Worm (Caenorhabditis elegans) whole organism, mixed stage, embryonic: ENCODE results near the gene Y23B4A.1.

Source experiments
- M03D4.4 ChIP-seq: sonication (generic microtip); optimal IDR thresholded peaks from 2 replicates; lab custom pipeline; 2017; ENCODE audit warnings: mild to moderate bottlenecking, missing genetic modification characterization, missing compliant biosample characterization
- bed-3 ChIP-seq: fragments of 200-800 bp; sonication (Bioruptor generic); optimal IDR thresholded peaks from 3 replicates; lab custom pipeline; 2018; ENCODE audit warnings: mild to moderate bottlenecking, missing genetic modification characterization, moderate library complexity, missing compliant biosample characterization
- blmp-1 ChIP-seq: fragments of 150-350 bp; optimal IDR thresholded peaks from 2 replicates; lab custom pipeline; 2014; ENCODE audit warnings: missing biosample characterization, missing genetic modification characterization
- ceh-39 ChIP-seq: fragments of 150-350 bp; optimal IDR thresholded peaks from 2 replicates; lab custom pipeline; 2014; ENCODE audit warnings: missing biosample characterization, missing genetic modification characterization
- ceh-43 ChIP-seq: fragments of 200-800 bp; sonication (Bioruptor generic); optimal IDR thresholded peaks from 2 replicates; lab custom pipeline; 2018; ENCODE audit warnings: mild to moderate bottlenecking, missing genetic modification characterization, moderate library complexity, missing compliant biosample characterization
- ceh-83 ChIP-seq: fragments of 200-800 bp; sonication (Bioruptor generic); optimal IDR thresholded peaks from 2 replicates; lab custom pipeline; 2018; ENCODE audit warnings: mild to moderate bottlenecking, missing genetic modification characterization, missing compliant biosample characterization
- ces-1 ChIP-seq: fragments of 150-350 bp; optimal IDR thresholded peaks from 2 replicates; lab custom pipeline; 2014; ENCODE audit warnings: missing biosample characterization, missing genetic modification reagents, missing genetic modification characterization
- drap-1 ChIP-seq: fragments of 200-800 bp; sonication (Bioruptor generic); optimal IDR thresholded peaks from 3 replicates; lab custom pipeline; 2018; ENCODE audit warnings: mild to moderate bottlenecking, missing genetic modification characterization, missing compliant biosample characterization
- elt-1 ChIP-seq: sonication (generic microtip); optimal IDR thresholded peaks from 2 replicates; lab custom pipeline; 2017; ENCODE audit warnings: missing genetic modification characterization, mild to moderate bottlenecking, missing compliant biosample characterization, antibody characterized with exemption, moderate library complexity, borderline replicate concordance; ENCODE audit not compliant: insufficient read depth
- elt-3 ChIP-seq: fragments of 150-350 bp; optimal IDR thresholded peaks from 2 replicates; lab custom pipeline; 2014; ENCODE audit warnings: missing biosample characterization, missing genetic modification characterization
- hlh-1 ChIP-seq: fragments of 150-350 bp; optimal IDR thresholded peaks from 2 replicates; lab custom pipeline; 2014; ENCODE audit warnings: missing biosample characterization, missing genetic modification reagents, missing genetic modification characterization
- lin-13 ChIP-seq: fragments of 150-350 bp; optimal IDR thresholded peaks from 2 replicates; lab custom pipeline; 2014; ENCODE audit warnings: missing biosample characterization, missing genetic modification characterization
- lin-32 ChIP-seq: fragments of 200-800 bp; sonication (Bioruptor generic); optimal IDR thresholded peaks from 2 replicates; lab custom pipeline; 2018; ENCODE audit warnings: mild to moderate bottlenecking, missing genetic modification characterization, missing compliant biosample characterization
- lsy-2 ChIP-seq: fragments of 150-350 bp; optimal IDR thresholded peaks from 2 replicates; lab custom pipeline; 2014; ENCODE audit warnings: missing biosample characterization, missing genetic modification characterization
- mab-5 ChIP-seq: fragments of 150-350 bp; optimal IDR thresholded peaks from 2 replicates; lab custom pipeline; 2014; ENCODE audit warnings: missing biosample characterization, missing genetic modification characterization
- mep-1 ChIP-seq: fragments of 150-350 bp; optimal IDR thresholded peaks from 2 replicates; lab custom pipeline; 2017; ENCODE audit warnings: missing biosample characterization, missing genetic modification reagents, missing genetic modification characterization, inconsistent platforms
- mls-2 ChIP-seq: sonication (generic microtip); optimal IDR thresholded peaks from 2 replicates; lab custom pipeline; 2016; ENCODE audit warnings: mild to moderate bottlenecking, missing genetic modification characterization, moderate library complexity, missing compliant biosample characterization
- nhr-12 ChIP-seq: fragments of 150-350 bp; optimal IDR thresholded peaks from 2 replicates; lab custom pipeline; 2014; ENCODE audit warnings: missing biosample characterization, missing genetic modification characterization
- nhr-2 ChIP-seq: fragments of 150-350 bp; optimal IDR thresholded peaks from 2 replicates; lab custom pipeline; 2014; ENCODE audit warnings: missing biosample characterization, missing genetic modification characterization
- nhr-237 ChIP-seq: fragments of 150-350 bp; optimal IDR thresholded peaks from 2 replicates; lab custom pipeline; 2014; ENCODE audit warnings: missing biosample characterization, missing genetic modification characterization
- nhr-28 ChIP-seq: fragments of 150-350 bp; optimal IDR thresholded peaks from 2 replicates; lab custom pipeline; 2014; ENCODE audit warnings: missing biosample characterization, missing genetic modification characterization
- nhr-76 ChIP-seq: sonication (generic microtip); optimal IDR thresholded peaks from 2 replicates; lab custom pipeline; 2017; ENCODE audit warnings: missing biosample characterization, missing genetic modification characterization
- pha-4 ChIP-seq: fragments of 150-350 bp; optimal IDR thresholded peaks from 2 replicates; lab custom pipeline; 2018; ENCODE audit warnings: missing biosample characterization, missing genetic modification reagents, missing genetic modification characterization
- sem-2 ChIP-seq: fragments of 200-800 bp; sonication (Bioruptor generic); optimal IDR thresholded peaks from 2 replicates; lab custom pipeline; 2018; ENCODE audit warnings: mild to moderate bottlenecking, missing genetic modification characterization, missing compliant biosample characterization
- snpc-4 ChIP-seq: fragments of 150-350 bp; optimal IDR thresholded peaks from 2 replicates; lab custom pipeline; 2014; ENCODE audit warnings: missing biosample characterization, missing genetic modification characterization
- sptf-1 ChIP-seq: sonication (generic microtip); optimal IDR thresholded peaks from 2 replicates; lab custom pipeline; 2017; ENCODE audit warnings: mild to moderate bottlenecking, missing genetic modification characterization, moderate library complexity, missing compliant biosample characterization
- tbx-8 ChIP-seq: fragments of 200-800 bp; sonication (Bioruptor generic); optimal IDR thresholded peaks from 2 replicates; lab custom pipeline; 2018; ENCODE audit warnings: mild to moderate bottlenecking, missing genetic modification characterization, moderate library complexity, missing compliant biosample characterization
- unc-120 ChIP-seq: sonication (generic microtip); optimal IDR thresholded peaks from 2 replicates; lab custom pipeline; 2017; ENCODE audit warnings: missing genetic modification characterization, missing compliant biosample characterization; ENCODE audit not compliant: poor library complexity, severe bottlenecking
- unc-39 ChIP-seq: fragments of 150-350 bp; optimal IDR thresholded peaks from 2 replicates; lab custom pipeline; 2014; ENCODE audit warnings: missing biosample characterization, missing genetic modification characterization
- zip-8 ChIP-seq: fragments of 150-350 bp; optimal IDR thresholded peaks from 2 replicates; lab custom pipeline; 2014; ENCODE audit warnings: missing biosample characterization, missing genetic modification characterization
- ztf-11 ChIP-seq: fragments of 150-350 bp; optimal IDR thresholded peaks from 2 replicates; lab custom pipeline; 2014; ENCODE audit warnings: missing biosample characterization, missing genetic modification characterization

Gene Y23B4A.1

DNA sequence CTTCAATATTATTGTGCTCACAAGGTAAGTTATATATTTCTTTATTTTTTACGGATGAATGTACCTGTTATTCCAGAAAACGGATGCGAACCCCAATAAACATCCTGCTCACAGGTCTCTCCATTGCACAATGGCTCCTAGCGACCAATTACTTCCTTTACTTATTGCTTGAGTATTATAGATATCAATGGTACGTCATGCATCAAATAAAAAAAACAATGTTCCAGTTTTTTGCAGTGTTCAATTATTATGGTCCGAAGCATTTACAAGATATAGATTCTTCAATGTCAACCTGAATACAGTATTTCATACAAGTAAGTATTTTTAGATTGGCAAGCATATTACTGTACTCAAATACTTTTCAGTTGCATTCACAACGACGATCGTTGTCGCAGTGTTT, 15.7 kb upstream of the Y23B4A.1 start:
- TF ChIP-seq nhr-12 (tag; lab: Kevin White, UChicago) (no peak), sptf-1 (no peak), ceh-83 (GFP tag; lab: Kevin White, UChicago) (no peak), unc-120 (tag; lab: Kevin White, UChicago) (no peak), lin-13 (tag; lab: Kevin White, UChicago) (no peak), lin-32 (GFP tag; lab: Kevin White, UChicago) (no peak)

- TF ChIP-seq nhr-237 (tag; lab: Kevin White, UChicago) (no peak), ceh-39 (tag; lab: Kevin White, UChicago) (no peak), lin-13 (tag; lab: Kevin White, UChicago) (no peak), lin-32 (GFP tag; lab: Kevin White, UChicago) (no peak), ceh-43 (no peak), nhr-2 (tag; lab: Kevin White, UChicago) (no peak), nhr-28 (tag; lab: Kevin White, UChicago) (no peak), tbx-8 (GFP tag; lab: Kevin White, UChicago) (no peak), lsy-2 (tag; lab: Kevin White, UChicago) (no peak), M03D4.4 (tag; lab: Kevin White, UChicago) (no peak)
Measured at ce11 chrX:5930822-5931221, 13.6 kb upstream of the Y23B4A.1 start, which contains the start of gene egl-6. Gene egl-6, plus strand, starts transcription at chrX:5931122.

DNA sequence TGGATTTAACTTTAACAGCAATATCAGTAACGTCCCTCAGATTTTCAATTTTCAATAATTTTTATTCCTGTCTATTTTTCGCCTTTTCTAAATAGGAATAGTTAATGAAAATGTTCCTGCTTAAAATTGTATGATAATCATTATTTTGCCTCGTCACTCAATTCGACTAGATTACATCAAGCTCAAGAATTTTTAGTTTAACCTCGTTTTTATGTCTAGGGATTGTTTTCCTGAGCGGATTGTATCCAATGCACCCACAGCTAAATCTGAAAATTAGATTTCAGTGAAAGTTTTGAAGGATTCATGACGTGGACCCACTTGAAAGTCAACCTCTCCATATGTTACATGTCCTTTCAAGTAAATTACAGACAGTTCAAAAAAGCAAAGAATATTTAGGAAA, 6.5 kb upstream of the Y23B4A.1 start:
- TF ChIP-seq ces-1 (no peak), snpc-4 (tag; lab: Kevin White, UChicago) (no peak), mls-2 (no peak), hlh-1 (no peak), tbx-8 (GFP tag; lab: Kevin White, UChicago) (no peak), unc-120 (tag; lab: Kevin White, UChicago) (no peak), zip-8 (tag; lab: Kevin White, UChicago) (no peak)

ce11 chrX:5919097-5919496, 1.9 kb upstream of the Y23B4A.1 start, which contains the start of gene capa-1:
Gene capa-1, plus strand, starts transcription at chrX:5919397.
- TF ChIP-seq M03D4.4 (tag; lab: Kevin White, UChicago) (no peak), unc-39 (tag; lab: Kevin White, UChicago) (no peak), ceh-39 (tag; lab: Kevin White, UChicago) (no peak), hlh-1 (no peak), nhr-76 (no peak), zip-8 (tag; lab: Kevin White, UChicago) (no peak), pha-4 (tag; lab: Kevin White, UChicago) (no peak), nhr-28 (tag; lab: Kevin White, UChicago) (no peak)
- TF ChIP-seq, all 35 proteins: peak for 0

DNA sequence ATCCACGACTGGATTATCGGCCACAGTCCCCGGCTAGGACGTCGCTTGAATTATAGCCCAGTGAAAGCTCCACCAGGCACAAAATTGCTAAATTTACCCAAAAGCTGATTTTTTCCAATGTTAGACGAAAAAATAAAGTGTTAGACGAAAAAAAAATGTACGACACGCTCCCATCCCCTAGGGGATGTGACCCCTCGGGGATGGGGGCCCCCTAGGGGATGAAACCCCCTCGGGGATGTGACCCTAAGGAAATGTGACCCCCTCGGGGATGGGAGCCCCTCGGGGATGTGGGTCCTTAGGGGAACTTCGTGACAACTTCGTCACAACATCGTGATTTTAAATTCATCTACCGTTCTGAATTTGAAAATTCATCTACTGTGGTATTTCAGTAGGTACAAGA, 11.4 kb downstream of the Y23B4A.1 start:
- TF ChIP-seq drap-1 (GFP tag; lab: Kevin White, UChicago) (no peak), blmp-1 (tag; lab: Kevin White, UChicago) (no peak), ceh-39 (tag; lab: Kevin White, UChicago) (no peak), bed-3 (GFP tag; lab: Kevin White, UChicago) (no peak), pha-4 (tag; lab: Kevin White, UChicago) (no peak), hlh-1 (no peak), unc-120 (tag; lab: Kevin White, UChicago) (no peak), ces-1 (no peak), M03D4.4 (tag; lab: Kevin White, UChicago) (no peak), ztf-11 (no peak), ceh-43 (no peak), lin-32 (GFP tag; lab: Kevin White, UChicago) (no peak), nhr-76 (no peak), nhr-237 (tag; lab: Kevin White, UChicago) (no peak), sem-2 (GFP tag; lab: Kevin White, UChicago) (no peak), mep-1 (no peak)

ce11 chrX:5904603-5905081, 12.5 kb downstream of the Y23B4A.1 start, which contains the start of gene nlp-49:
Gene nlp-49, plus strand, starts transcription at chrX:5904653.
- no peak for TF ChIP-seq hlh-1
- no peak for TF ChIP-seq mab-5
- no peak for TF ChIP-seq elt-1 (tag; lab: Kevin White, UChicago)
- TF ChIP-seq ceh-83 (GFP tag; lab: Kevin White, UChicago), result no peak
- TF ChIP-seq blmp-1 (tag; lab: Kevin White, UChicago), result no peak
- no peak for TF ChIP-seq tbx-8 (GFP tag; lab: Kevin White, UChicago)
- TF ChIP-seq elt-3 (tag; lab: Kevin White, UChicago), result no peak
- no peak for TF ChIP-seq bed-3 (GFP tag; lab: Kevin White, UChicago)
- no peak for TF ChIP-seq mep-1
- no peak for TF ChIP-seq sem-2 (GFP tag; lab: Kevin White, UChicago)
- TF ChIP-seq lin-13 (tag; lab: Kevin White, UChicago), result no peak
- TF ChIP-seq lin-32 (GFP tag; lab: Kevin White, UChicago), result no peak
- no peak for TF ChIP-seq nhr-12 (tag; lab: Kevin White, UChicago)
